Fruit fly (Drosophila melanogaster): ENCODE data around the gene CG10462.
A peak's percentile ranks its signal among the peaks of the same experiment; 100 is the strongest.

CG10462 gene

DNA sequence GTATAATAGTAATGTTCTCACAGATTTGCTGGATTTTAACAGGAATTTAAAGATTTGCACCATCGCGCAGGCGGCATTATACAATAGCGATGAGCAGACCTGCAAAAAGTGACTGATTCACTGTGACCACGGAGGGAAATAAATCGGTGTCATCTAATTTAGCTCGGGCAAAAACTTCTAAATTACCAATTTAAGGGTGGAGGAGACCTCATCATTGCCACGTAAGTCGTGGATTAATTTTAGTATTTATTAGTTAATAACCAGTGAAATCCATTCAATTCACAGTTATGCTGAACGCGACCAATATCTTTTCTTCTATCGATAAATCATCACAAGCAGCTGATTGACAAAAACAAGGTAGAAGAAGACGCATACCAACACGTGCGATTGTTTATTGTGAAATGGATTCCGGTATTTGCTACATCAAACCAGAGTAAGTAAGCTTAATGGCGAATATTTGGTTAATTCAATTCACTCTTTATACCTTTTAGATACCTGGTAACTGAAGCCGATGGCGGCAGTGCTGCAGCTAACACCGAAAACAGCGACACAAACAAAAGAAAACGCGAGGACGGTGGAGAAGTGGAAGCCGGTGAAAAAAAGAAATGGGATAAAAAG lies 22.8 kb upstream of the CG10462 start, which contains the start of the genes CG10628 and Dus3 (continued):
- TF ChIP-seq CG1529 (GFP tag; optimal IDR thresholded peaks at IDR 0.05) (peak; percentile 62), sens-2 (GFP tag; IDR thresholded peaks at IDR 0.05) (peak; percentile 70), CG17912 (GFP tag; optimal IDR thresholded peaks at IDR 0.05) (peak; percentile 68), CG3995 (GFP tag; optimal IDR thresholded peaks at IDR 0.05) (peak; percentile 100), CG10366 (GFP tag; IDR thresholded peaks at IDR 0.05) (peak; percentile 90), fd3F (GFP tag; optimal IDR thresholded peaks at IDR 0.05) (peak; percentile 83), CG2116 (GFP tag; optimal IDR thresholded peaks at IDR 0.05) (peak; percentile 82), CG4404 (GFP tag; IDR thresholded peaks at IDR 0.05) (peak; percentile 79), pros (GFP tag; optimal IDR thresholded peaks at IDR 0.05) (peak; percentile 15), exex (tag; optimal IDR thresholded peaks at IDR 0.05) (peak; percentile 61), CG10209 (GFP tag; optimal IDR thresholded peaks at IDR 0.05) (peak; percentile 88), CHES-1-like (GFP tag; optimal IDR thresholded peaks at IDR 0.05) (peak; percentile 94), da (GFP tag; optimal IDR thresholded peaks at IDR 0.05) (peak; percentile 73), Oli (tag; optimal IDR thresholded peaks at IDR 0.05) (peak; percentile 87), CG14667 (GFP tag; IDR thresholded peaks at IDR 0.05) (peak; percentile 83), Pdp1 (GFP tag; optimal IDR thresholded peaks at IDR 0.05) (peak; percentile 96), unpg (GFP tag; optimal IDR thresholded peaks at IDR 0.05) (peak; percentile 90), croc (GFP tag; conservative IDR thresholded peaks at IDR 0.05) (peak; percentile 86), Nf-YB (GFP tag; optimal IDR thresholded peaks at IDR 0.05) (peak; percentile 69), h (optimal IDR thresholded peaks at IDR 0.05) (no peak), insv (GFP tag; optimal IDR thresholded peaks at IDR 0.05) (peak in 1 of 2 experiments; percentile 58), inv (GFP tag; IDR thresholded peaks at IDR 0.05; ENCODE audit: partially characterized antibody) (peak; percentile 42; the same call in 1 of the 2 replicates), Dll (GFP tag; IDR thresholded peaks at IDR 0.05; ENCODE audit: partially characterized antibody) (peak; percentile 77), Optix (GFP tag; IDR thresholded peaks at IDR 0.05) (peak; percentile 91), CG3847 (GFP tag; IDR thresholded peaks at IDR 0.05) (peak; percentile 91), trh (GFP tag; optimal IDR thresholded peaks at IDR 0.05) (peak; percentile 70), CG8290 (GFP tag; optimal IDR thresholded peaks at IDR 0.05) (peak; percentile 77), CG8290 (tag; optimal IDR thresholded peaks at IDR 0.05) (peak in 1 of 2 experiments; percentile 96), Sox102F (GFP tag; optimal IDR thresholded peaks at IDR 0.05) (peak; percentile 91), D19B (GFP tag; optimal IDR thresholded peaks at IDR 0.05) (peak; percentile 72), CG34376 (GFP tag; optimal IDR thresholded peaks at IDR 0.05) (peak; percentile 92), CG33213 (GFP tag; optimal IDR thresholded peaks at IDR 0.05) (peak; percentile 84), lov (optimal IDR thresholded peaks at IDR 0.05) (no peak), lov (GFP tag; IDR thresholded peaks at IDR 0.05) (peak; percentile 75; the same call in 2 of the 3 replicates), CG11723 (GFP tag; optimal IDR thresholded peaks at IDR 0.05) (peak; percentile 78), tio (GFP tag; optimal IDR thresholded peaks at IDR 0.05) (no peak), Bgb (GFP tag; IDR thresholded peaks at IDR 0.05; ENCODE audit: partially characterized antibody) (peak; percentile 48; the same call in 1 of the 2 replicates), ATbp (GFP tag; optimal IDR thresholded peaks at IDR 0.05) (peak; percentile 72), CG31365 (tag; optimal IDR thresholded peaks at IDR 0.05) (peak; percentile 49), Meics (GFP tag; optimal IDR thresholded peaks at IDR 0.05) (peak; percentile 91), Elba2 (GFP tag; optimal IDR thresholded peaks at IDR 0.05) (peak; percentile 33), Opbp (GFP tag; IDR thresholded peaks at IDR 0.05; ENCODE audit: partially characterized antibody) (no peak; the same call in 2 of the 3 replicates), cas (GFP tag; IDR thresholded peaks at IDR 0.05) (peak; percentile 91), Atf6 (GFP tag; IDR thresholded peaks at IDR 0.05) (peak; percentile 89), disco-r (GFP tag; optimal IDR thresholded peaks at IDR 0.05) (peak; percentile 83), zf30C (GFP tag; optimal IDR thresholded peaks at IDR 0.05) (no peak), Hr3 (GFP tag; optimal IDR thresholded peaks at IDR 0.05) (peak; percentile 91), gce (GFP tag; IDR thresholded peaks at IDR 0.05) (peak; percentile 70; the same call in 1 of the 3 replicates), Ada2b (GFP tag; IDR thresholded peaks at IDR 0.05) (peak; percentile 91), H15 (GFP tag; IDR thresholded peaks at IDR 0.05) (peak; percentile 89)
